Worm (Caenorhabditis elegans) whole organism, young adult: Measurements from ENCODE around the gene F20G2.5.

ENCODE experiments used
- B0019.2 ChIP-seq: fragments of 200-800 bp; sonication (Bioruptor generic); conservative IDR thresholded peaks from 2 replicates; pipeline ENCODE4 v1.3.6; 2022; ENCODE audit warnings: missing genetic modification reagents, missing genetic modification characterization, missing compliant biosample characterization
- B0035.1 ChIP-seq: sonication (generic microtip); optimal IDR thresholded peaks from 2 replicates; lab custom pipeline; 2016; ENCODE audit warnings: missing genetic modification characterization, mild to moderate bottlenecking, missing compliant biosample characterization, missing genotype, missing genetic modification reagents
- B0336.3 ChIP-seq: fragments of 200-800 bp; sonication (Bioruptor generic); IDR thresholded peaks from 2 replicates; pipeline ENCODE4 v1.3.6; 2022; ENCODE audit warnings: missing genetic modification characterization, missing compliant biosample characterization
- C06A6.2 ChIP-seq: fragments of 200-800 bp; sonication (Bioruptor generic); conservative IDR thresholded peaks from 2 replicates; pipeline ENCODE4 v1.3.6; 2022; ENCODE audit warnings: missing genetic modification characterization, missing compliant biosample characterization
- D2030.7 ChIP-seq: fragments of 200-800 bp; sonication (Bioruptor generic); IDR thresholded peaks from 2 replicates; pipeline ENCODE4 v1.3.6; 2022; ENCODE audit warnings: missing genetic modification reagents, missing genetic modification characterization, missing compliant biosample characterization
- F49E8.2 ChIP-seq: sonication (generic microtip); optimal IDR thresholded peaks from 3 replicates; lab custom pipeline; 2017; ENCODE audit warnings: missing genetic modification characterization, mild to moderate bottlenecking, missing compliant biosample characterization, antibody characterized with exemption, moderate library complexity; ENCODE audit not compliant: insufficient read depth
- K12H6.12 ChIP-seq: fragments of 200-800 bp; sonication (Bioruptor generic); optimal IDR thresholded peaks from 2 replicates; lab custom pipeline; 2018; ENCODE audit warnings: mild to moderate bottlenecking, missing genetic modification characterization, missing compliant biosample characterization
- akir-1 ChIP-seq: fragments of 200-800 bp; sonication (Bioruptor generic); optimal IDR thresholded peaks from 2 replicates; lab custom pipeline; 2018; ENCODE audit warnings: mild to moderate bottlenecking, missing genetic modification characterization, moderate library complexity, missing compliant biosample characterization
- attf-5 ChIP-seq: fragments of 200-800 bp; sonication (Bioruptor generic); optimal IDR thresholded peaks from 2 replicates; lab custom pipeline; 2018; ENCODE audit warnings: mild to moderate bottlenecking, missing genetic modification characterization, missing compliant biosample characterization
- ccch-3 ChIP-seq: fragments of 200-800 bp; sonication (Bioruptor generic); optimal IDR thresholded peaks from 2 replicates; lab custom pipeline; 2018; ENCODE audit warnings: mild to moderate bottlenecking, missing genetic modification characterization, missing compliant biosample characterization
- cebp-1 ChIP-seq, 2 experiments: fragments of 200-800 bp in 1 of 2; sonication (Bioruptor generic) in 1 of 2; sonication (generic microtip) in 1 of 2; IDR thresholded peaks in 1 of 2; optimal IDR thresholded peaks in 1 of 2; 2 replicates each; pipeline versions ENCODE4 v1.3.6 to Lab custom; 2017 to 2022; ENCODE audit warnings: missing compliant biosample characterization in 2 of 2, missing genetic modification characterization in 2 of 2, mild to moderate bottlenecking in 1 of 2, missing genetic modification reagents in 1 of 2, moderate library complexity in 1 of 2
- ceh-27 ChIP-seq: fragments of 200-800 bp; sonication (Bioruptor generic); optimal IDR thresholded peaks from 2 replicates; lab custom pipeline; 2018; ENCODE audit warnings: mild to moderate bottlenecking, missing genetic modification characterization, moderate library complexity, missing compliant biosample characterization
- ceh-79 ChIP-seq: sonication (generic microtip); optimal IDR thresholded peaks from 2 replicates; lab custom pipeline; 2017; ENCODE audit warnings: mild to moderate bottlenecking, missing genetic modification characterization, missing compliant biosample characterization
- chd-7 ChIP-seq: sonication (generic microtip); optimal IDR thresholded peaks from 2 replicates; lab custom pipeline; 2016; ENCODE audit warnings: mild to moderate bottlenecking, missing genetic modification characterization, moderate library complexity, missing compliant biosample characterization
- die-1 ChIP-seq: sonication (generic microtip); optimal IDR thresholded peaks from 2 replicates; lab custom pipeline; 2016; ENCODE audit warnings: missing genotype, mild to moderate bottlenecking, missing genetic modification characterization, missing compliant biosample characterization
- egrh-3 ChIP-seq: fragments of 200-800 bp; sonication (Bioruptor generic); IDR thresholded peaks from 2 replicates; pipeline ENCODE4 v1.3.6; 2022; ENCODE audit warnings: missing genetic modification reagents, missing genetic modification characterization, missing compliant biosample characterization
- ekl-4 ChIP-seq: fragments of 200-800 bp; sonication (Bioruptor generic); IDR thresholded peaks from 2 replicates; pipeline ENCODE4 v1.3.6; 2022; ENCODE audit warnings: missing genetic modification reagents, missing genetic modification characterization, missing compliant biosample characterization
- gei-17 ChIP-seq: fragments of 200-800 bp; sonication (Bioruptor generic); optimal IDR thresholded peaks from 2 replicates; lab custom pipeline; 2018; ENCODE audit warnings: mild to moderate bottlenecking, missing genetic modification characterization, missing compliant biosample characterization
- hlh-26 ChIP-seq: fragments of 200-800 bp; sonication (Bioruptor generic); conservative IDR thresholded peaks from 2 replicates; pipeline ENCODE4 v1.3.6; 2022; ENCODE audit warnings: missing genetic modification reagents, missing genetic modification characterization, missing compliant biosample characterization
- hmg-1.2 ChIP-seq: fragments of 200-800 bp; sonication (Bioruptor generic); IDR thresholded peaks from 2 replicates; pipeline ENCODE4 v1.3.6; 2022; ENCODE audit warnings: missing genetic modification reagents, missing genetic modification characterization, missing compliant biosample characterization
- hmg-20 ChIP-seq: fragments of 200-800 bp; sonication (Bioruptor generic); IDR thresholded peaks from 2 replicates; pipeline ENCODE4 v1.3.6; 2022; ENCODE audit warnings: missing genetic modification reagents, missing genetic modification characterization, missing compliant biosample characterization
- hrde-1 ChIP-seq: sonication (generic microtip); optimal IDR thresholded peaks from 2 replicates; lab custom pipeline; 2016; ENCODE audit warnings: missing genetic modification characterization, mild to moderate bottlenecking, missing compliant biosample characterization, moderate library complexity, missing genotype, missing genetic modification reagents, borderline replicate concordance
- hsf-1 ChIP-seq: fragments of 200-800 bp; sonication (Bioruptor generic); IDR thresholded peaks from 2 replicates; pipeline ENCODE4 v1.3.6; 2022; ENCODE audit warnings: missing genetic modification reagents, missing genetic modification characterization, missing compliant biosample characterization
- lag-1 ChIP-seq: fragments of 200-800 bp; sonication (Bioruptor generic); IDR thresholded peaks from 2 replicates; pipeline ENCODE4 v1.3.6; 2022; ENCODE audit warnings: missing genetic modification reagents, missing genetic modification characterization, missing compliant biosample characterization
- lin-35 ChIP-seq, 3 experiments: fragments of 150-350 bp in 2 of 3; sonication (generic microtip) in 1 of 3; optimal IDR thresholded peaks; 2 replicates each; lab custom pipeline; 2014 to 2018; ENCODE audit warnings: missing biosample characterization in 3 of 3, missing genetic modification characterization in 3 of 3, missing genetic modification reagents in 3 of 3
- lir-1 ChIP-seq: fragments of 200-800 bp; sonication (Bioruptor generic); conservative IDR thresholded peaks from 2 replicates; pipeline ENCODE4 v1.3.6; 2022; ENCODE audit warnings: missing genetic modification reagents, missing genetic modification characterization, missing compliant biosample characterization
- madf-8 ChIP-seq: fragments of 200-800 bp; sonication (Bioruptor generic); conservative IDR thresholded peaks from 2 replicates; pipeline ENCODE4 v1.3.6; 2022; ENCODE audit warnings: missing genetic modification reagents, missing genetic modification characterization, missing compliant biosample characterization
- mes-4 ChIP-seq: sonication (generic microtip); optimal IDR thresholded peaks from 2 replicates; lab custom pipeline; 2016; ENCODE audit warnings: missing genotype, missing genetic modification characterization, missing compliant biosample characterization
- nfyb-1 ChIP-seq: fragments of 200-800 bp; sonication (Bioruptor generic); IDR thresholded peaks from 2 replicates; pipeline ENCODE4 v1.3.6; 2022; ENCODE audit warnings: missing genetic modification reagents, missing genetic modification characterization, missing compliant biosample characterization
- nhr-120 ChIP-seq: fragments of 200-800 bp; sonication (Bioruptor generic); IDR thresholded peaks from 2 replicates; pipeline ENCODE4 v1.3.6; 2022; ENCODE audit warnings: missing genetic modification characterization, missing compliant biosample characterization
- nhr-80 ChIP-seq: sonication (generic microtip); optimal IDR thresholded peaks from 2 replicates; lab custom pipeline; 2016; ENCODE audit warnings: missing genetic modification characterization, missing compliant biosample characterization
- rcor-1 ChIP-seq: fragments of 200-800 bp; sonication (Bioruptor generic); IDR thresholded peaks from 2 replicates; pipeline ENCODE4 v1.3.6; 2022; ENCODE audit warnings: missing genetic modification reagents, missing genetic modification characterization, missing compliant biosample characterization
- repo-1 ChIP-seq: sonication (generic microtip); optimal IDR thresholded peaks from 2 replicates; lab custom pipeline; 2017; ENCODE audit warnings: mild to moderate bottlenecking, missing genetic modification characterization, missing compliant biosample characterization
- snpc-3.4 ChIP-seq: sonication (generic microtip); optimal IDR thresholded peaks from 2 replicates; lab custom pipeline; 2017; ENCODE audit warnings: missing genetic modification characterization, mild to moderate bottlenecking, missing compliant biosample characterization, antibody characterized with exemption, moderate library complexity, missing genotype, missing genetic modification reagents
- snpc-4 ChIP-seq, 5 experiments: fragments of 150-350 bp in 1 of 5; sonication (generic microtip) in 4 of 5; optimal IDR thresholded peaks; 2 replicates each; lab custom pipeline; 2014 to 2018; ENCODE audit warnings: missing genetic modification characterization in 5 of 5, missing biosample characterization in 3 of 5, antibody characterized with exemption in 2 of 5, mild to moderate bottlenecking in 2 of 5, missing compliant biosample characterization in 2 of 5, missing genotype in 2 of 5, moderate library complexity in 2 of 5, missing genetic modification reagents in 1 of 5
- tlf-1 ChIP-seq: fragments of 200-800 bp; sonication (Bioruptor generic); optimal IDR thresholded peaks from 2 replicates; lab custom pipeline; 2018; ENCODE audit warnings: mild to moderate bottlenecking, missing genetic modification characterization, missing compliant biosample characterization
- unc-130 ChIP-seq: sonication (generic microtip); optimal IDR thresholded peaks from 2 replicates; lab custom pipeline; 2016; ENCODE audit warnings: missing genetic modification reagents, missing genetic modification characterization, missing compliant biosample characterization
- zfh-2 ChIP-seq: fragments of 200-800 bp; sonication (Bioruptor generic); conservative IDR thresholded peaks from 2 replicates; pipeline ENCODE4 v1.3.6; 2022; ENCODE audit warnings: missing genetic modification reagents, missing genetic modification characterization, missing compliant biosample characterization
- ztf-18 ChIP-seq: sonication (generic microtip); optimal IDR thresholded peaks from 2 replicates; lab custom pipeline; 2016; ENCODE audit warnings: missing genotype, mild to moderate bottlenecking, missing genetic modification characterization, missing compliant biosample characterization

F20G2.5 gene

ce11 chrV:13796246-13796776 lies 25.0 kb downstream of the F20G2.5 start, which contains the start of gene twk-32 (continued):
- peak; percentile 60; the same call in 1 of the 2 replicates for TF ChIP-seq nfyb-1 (GFP tag; lab: Robert Waterston, UW)
- TF ChIP-seq chd-7 (tag; lab: Kevin White, UChicago) = peak; percentile 31
- 0 out of 2 replicates have a peak, but pooled peaks have one; percentile 9 for TF ChIP-seq C06A6.2 (GFP tag; lab: Robert Waterston, UW)
- TF ChIP-seq, all 124 proteins: peak for 12

- TF ChIP-seq snpc-4 (GFP tag; optimal IDR thresholded peaks at IDR 0.05; lab: Kevin White, UChicago) (no peak), snpc-4 (tag; optimal IDR thresholded peaks at IDR 0.05; lab: Kevin White, UChicago) (no peak), B0035.1 (tag; lab: Kevin White, UChicago) (no peak), F49E8.2 (tag; lab: Kevin White, UChicago) (no peak), hmg-20 (GFP tag; lab: Robert Waterston, UW) (no peak), lag-1 (no peak), unc-130 (GFP tag; lab: Kevin White, UChicago) (no peak), B0336.3 (GFP tag; lab: Robert Waterston, UW) (no peak), B0019.2 (no peak), snpc-3.4 (tag; lab: Kevin White, UChicago) (no peak), tlf-1 (GFP tag; lab: Kevin White, UChicago) (no peak), akir-1 (GFP tag; lab: Kevin White, UChicago) (no peak)
Observed at ce11 chrV:13799190-13799589, 27.9 kb downstream of the F20G2.5 start.

- TF ChIP-seq hrde-1 (no peak), cebp-1 (GFP tag; IDR thresholded peaks at IDR 0.05; lab: Robert Waterston, UW) (peak; percentile 84), cebp-1 (tag; optimal IDR thresholded peaks at IDR 0.05; lab: Kevin White, UChicago) (peak; percentile 91), egrh-3 (GFP tag; lab: Robert Waterston, UW) (peak; percentile 46; the same call in 1 of the 2 replicates), zfh-2 (peak; percentile 83), attf-5 (GFP tag; lab: Kevin White, UChicago) (peak; percentile 11), hlh-26 (GFP tag; lab: Robert Waterston, UW) (no peak)
Observed at ce11 chrV:13803902-13804301, 32.6 kb downstream of the F20G2.5 start, which contains the start of gene swan-2. Gene swan-2 (minus strand): TSS chrV:13804281.

ce11 chrV:13807232-13807631 lies 35.9 kb downstream of the F20G2.5 start, which contains the start of gene swan-1:
Gene swan-1 (minus strand): TSS chrV:13807237.
- no peak for TF ChIP-seq nhr-120
- 0 out of 2 replicates have a peak, but pooled peaks have one; percentile 29 for TF ChIP-seq ekl-4 (GFP tag; lab: Robert Waterston, UW)

ce11 chrV:13808462-13808867 lies 37.2 kb downstream of the F20G2.5 start:
- TF ChIP-seq mes-4 (tag; lab: Kevin White, UChicago) (no peak), chd-7 (tag; lab: Kevin White, UChicago) (peak; percentile 31), repo-1 (no peak), hmg-1.2 (peak; percentile 74; the same call in 1 of the 2 replicates), ceh-27 (GFP tag; lab: Kevin White, UChicago) (peak; percentile 27), K12H6.12 (peak; percentile 78), ccch-3 (GFP tag; lab: Kevin White, UChicago) (no peak), madf-8 (GFP tag; lab: Robert Waterston, UW) (no peak), attf-5 (GFP tag; lab: Kevin White, UChicago) (peak; percentile 77), hsf-1 (GFP tag; lab: Robert Waterston, UW) (no peak), lin-35 (GFP tag; optimal IDR thresholded peaks at IDR 0.05; lab: Kevin White, UChicago) (peak in 1 of 3 experiments; percentile 28), rcor-1 (GFP tag; lab: Robert Waterston, UW) (peak; percentile 57; the same call in 1 of the 2 replicates), gei-17 (GFP tag; lab: Kevin White, UChicago) (peak; percentile 22), ztf-18 (peak; percentile 60), ceh-79 (no peak), B0035.1 (tag; lab: Kevin White, UChicago) (no peak), lir-1 (GFP tag; lab: Robert Waterston, UW) (0 out of 2 replicates have a peak, but pooled peaks have one; percentile 49), zfh-2 (no peak), die-1 (no peak), nhr-80 (peak; percentile 67), hlh-26 (GFP tag; lab: Robert Waterston, UW) (no peak), D2030.7 (GFP tag; lab: Robert Waterston, UW) (no peak)
